Fruit fly (Drosophila melanogaster) whole organism, embryonic: ENCODE results near the gene Sb.

ENCODE experiments used
- Atf6 ChIP-seq: fragments of 200-800 bp; sonication (Bioruptor generic); IDR thresholded peaks from 2 replicates; pipeline ENCODE4 v1.3.6; 2022; ENCODE audit warnings: missing biosample characterization, missing genetic modification characterization
- CG12769 ChIP-seq: fragments of 200-800 bp; sonication (Bioruptor generic); optimal IDR thresholded peaks from 2 replicates; lab custom pipeline; 2019; ENCODE audit warnings: missing biosample characterization, mild to moderate bottlenecking, missing genetic modification characterization, moderate library complexity
- CG13287 ChIP-seq: fragments of 200-800 bp; sonication (Bioruptor generic); IDR thresholded peaks from 2 replicates; pipeline ENCODE4 v1.3.6; 2022; ENCODE audit warnings: missing biosample characterization, missing genetic modification characterization; ENCODE audit not compliant: partially characterized antibody
- CG13894 ChIP-seq: fragments of 200-800 bp; sonication (Bioruptor generic); optimal IDR thresholded peaks from 3 replicates; lab custom pipeline; 2018; ENCODE audit warnings: missing biosample characterization, mild to moderate bottlenecking, missing genetic modification characterization, moderate library complexity
- CG14050 ChIP-seq: fragments of 200-800 bp; sonication (Bioruptor generic); IDR thresholded peaks from 3 replicates; pipeline ENCODE4 v1.3.6; 2022; ENCODE audit warnings: missing biosample characterization, missing genetic modification characterization
- CG15269 ChIP-seq: fragments of 200-800 bp; sonication (Bioruptor generic); optimal IDR thresholded peaks from 2 replicates; lab custom pipeline; 2018; ENCODE audit warnings: missing biosample characterization, mild to moderate bottlenecking, missing genetic modification characterization, moderate library complexity
- CG1529 ChIP-seq: fragments of 200-800 bp; sonication (Bioruptor generic); optimal IDR thresholded peaks from 3 replicates; lab custom pipeline; 2018; ENCODE audit warnings: missing biosample characterization, missing genetic modification characterization
- CG15601 ChIP-seq: fragments of 200-800 bp; sonication (Bioruptor generic); optimal IDR thresholded peaks from 3 replicates; lab custom pipeline; 2019; ENCODE audit warnings: missing biosample characterization, mild to moderate bottlenecking, missing genetic modification characterization, moderate library complexity
- CG16815 ChIP-seq: fragments of 200-800 bp; sonication (Bioruptor generic); optimal IDR thresholded peaks from 3 replicates; lab custom pipeline; 2017; ENCODE audit warnings: missing biosample characterization, mild to moderate bottlenecking, missing genetic modification characterization
- CG34422 ChIP-seq: fragments of 200-800 bp; sonication (Bioruptor generic); IDR thresholded peaks from 3 replicates; pipeline ENCODE4 v1.3.6; 2022; ENCODE audit warnings: missing biosample characterization, missing genetic modification characterization
- CG4854 ChIP-seq: fragments of 200-800 bp; sonication (Bioruptor generic); optimal IDR thresholded peaks from 2 replicates; lab custom pipeline; 2016; ENCODE audit warnings: missing biosample characterization, missing genetic modification characterization, inconsistent platforms
- CG6175 ChIP-seq: fragments of 200-800 bp; sonication (Bioruptor generic); IDR thresholded peaks from 3 replicates; pipeline ENCODE4 v1.3.6; 2022; ENCODE audit warnings: missing biosample characterization, missing genetic modification characterization
- CG6272 ChIP-seq: fragments of 200-800 bp; sonication (Bioruptor generic); IDR thresholded peaks from 2 replicates; pipeline ENCODE4 v1.3.6; 2022; ENCODE audit warnings: missing biosample characterization, missing genetic modification characterization
- CG6689 ChIP-seq: fragments of 200-800 bp; sonication (Bioruptor generic); IDR thresholded peaks from 2 replicates; pipeline ENCODE4 v1.3.6; 2022; ENCODE audit warnings: missing biosample characterization, missing genetic modification characterization
- CG7556 ChIP-seq: fragments of 200-800 bp; sonication (Bioruptor generic); optimal IDR thresholded peaks from 2 replicates; lab custom pipeline; 2017; ENCODE audit warnings: missing biosample characterization, mild to moderate bottlenecking, missing genetic modification characterization
- CG8765 ChIP-seq: fragments of 200-800 bp; sonication (Bioruptor generic); IDR thresholded peaks from 2 replicates; pipeline ENCODE4 v1.3.6; 2022; ENCODE audit warnings: missing biosample characterization, missing genetic modification characterization
- Dip2 ChIP-seq: fragments of 200-800 bp; sonication (Bioruptor generic); IDR thresholded peaks from 2 replicates; pipeline ENCODE4 v1.3.6; 2022; ENCODE audit warnings: missing biosample characterization, missing genetic modification characterization
- Drgx ChIP-seq: fragments of 200-800 bp; sonication (Bioruptor generic); IDR thresholded peaks from 2 replicates; pipeline ENCODE4 v1.3.6; 2022; ENCODE audit warnings: missing biosample characterization, missing genetic modification characterization
- Fer2 ChIP-seq: fragments of 200-800 bp; sonication (Bioruptor generic); optimal IDR thresholded peaks from 2 replicates; lab custom pipeline; 2018; ENCODE audit warnings: missing biosample characterization, mild to moderate bottlenecking, missing genetic modification characterization, moderate library complexity
- H2.0 ChIP-seq: fragments of 200-800 bp; sonication (Bioruptor generic); IDR thresholded peaks from 2 replicates; pipeline ENCODE4 v1.3.6; 2022; ENCODE audit warnings: missing biosample characterization, missing genetic modification characterization
- Hmr ChIP-seq: fragments of 200-800 bp; sonication (Bioruptor generic); optimal IDR thresholded peaks from 3 replicates; lab custom pipeline; 2017; ENCODE audit warnings: mild to moderate bottlenecking, missing biosample characterization, missing genetic modification reagents, missing genetic modification characterization
- Hr51 ChIP-seq, 2 experiments: fragments of 200-800 bp; sonication (Bioruptor generic); optimal IDR thresholded peaks; 2 replicates in 1 of 2; 3 replicates in 1 of 2; lab custom pipeline; 2016 to 2018; ENCODE audit warnings: missing biosample characterization in 2 of 2, missing genetic modification characterization in 2 of 2, mild to moderate bottlenecking in 1 of 2, moderate library complexity in 1 of 2
- Jarid2 ChIP-seq: fragments of 200-800 bp; sonication (Bioruptor generic); optimal IDR thresholded peaks from 3 replicates; lab custom pipeline; 2017; ENCODE audit warnings: mild to moderate bottlenecking, missing biosample characterization, missing genetic modification reagents, missing genetic modification characterization
- Kr ChIP-seq: fragments of 200-800 bp; sonication (Bioruptor generic); optimal IDR thresholded peaks from 2 replicates; lab custom pipeline; 2017; ENCODE audit warnings: missing biosample characterization, mild to moderate bottlenecking, missing genetic modification characterization
- Lhr ChIP-seq: fragments of 200-800 bp; sonication (Bioruptor generic); optimal IDR thresholded peaks from 3 replicates; lab custom pipeline; 2017; ENCODE audit warnings: mild to moderate bottlenecking, missing biosample characterization, missing genetic modification reagents, missing genetic modification characterization
- Lpt ChIP-seq: fragments of >200 bp; optimal IDR thresholded peaks from 2 replicates; lab custom pipeline; 2018; ENCODE audit warnings: missing biosample characterization, missing genetic modification characterization
- MESR4 ChIP-seq: fragments of 200-800 bp; sonication (Bioruptor generic); optimal IDR thresholded peaks from 2 replicates; lab custom pipeline; 2018; ENCODE audit warnings: missing biosample characterization, mild to moderate bottlenecking, missing genetic modification characterization, moderate library complexity
- Mes4 ChIP-seq: fragments of 200-800 bp; sonication (Bioruptor generic); optimal IDR thresholded peaks from 2 replicates; lab custom pipeline; 2016; ENCODE audit warnings: missing biosample characterization, missing genetic modification characterization
- Nf-YC ChIP-seq: fragments of 200-800 bp; optimal IDR thresholded peaks from 3 replicates; lab custom pipeline; 2019; ENCODE audit warnings: missing biosample characterization, mild to moderate bottlenecking, missing genetic modification characterization, moderate library complexity
- Pdp1 ChIP-seq, 2 experiments: fragments of 200-800 bp; sonication (Bioruptor generic); optimal IDR thresholded peaks; 3 replicates each; lab custom pipeline; 2016; ENCODE audit warnings: missing biosample characterization in 2 of 2, missing genetic modification characterization in 2 of 2, mild to moderate bottlenecking in 1 of 2, moderate library complexity in 1 of 2
- Usf ChIP-seq: fragments of 200-800 bp; sonication (Bioruptor generic); optimal IDR thresholded peaks from 2 replicates; lab custom pipeline; 2017; ENCODE audit warnings: missing genotype, missing biosample characterization, missing genetic modification characterization
- aop ChIP-seq: fragments of 200-800 bp; sonication (Bioruptor generic); IDR thresholded peaks from 2 replicates; pipeline ENCODE4 v1.3.6; 2022; ENCODE audit warnings: missing biosample characterization, missing genetic modification characterization
- dm ChIP-seq: fragments of 200-800 bp; sonication (Bioruptor generic); optimal IDR thresholded peaks from 3 replicates; lab custom pipeline; 2016; ENCODE audit warnings: missing biosample characterization, missing genetic modification characterization
- dysf ChIP-seq: fragments of 200-800 bp; sonication (Bioruptor generic); IDR thresholded peaks from 3 replicates; pipeline ENCODE4 v1.3.6; 2022; ENCODE audit warnings: missing biosample characterization, missing genetic modification characterization
- en ChIP-seq: fragments of 200-800 bp; sonication (Bioruptor generic); optimal IDR thresholded peaks from 2 replicates; lab custom pipeline; 2016; ENCODE audit warnings: missing biosample characterization, missing genetic modification characterization
- fd64A ChIP-seq: fragments of 200-800 bp; sonication (Bioruptor generic); optimal IDR thresholded peaks from 3 replicates; lab custom pipeline; 2018; ENCODE audit warnings: missing biosample characterization, mild to moderate bottlenecking, missing genetic modification characterization
- gcm2 ChIP-seq: fragments of 200-800 bp; sonication (Bioruptor generic); optimal IDR thresholded peaks from 2 replicates; lab custom pipeline; 2016; ENCODE audit warnings: missing biosample characterization, missing genetic modification characterization
- hkb ChIP-seq, 2 experiments: fragments of 200-800 bp in 1 of 2; fragments of >200 bp in 1 of 2; sonication (Bioruptor generic) in 1 of 2; IDR thresholded peaks in 1 of 2; optimal IDR thresholded peaks in 1 of 2; 2 replicates each; pipeline versions ENCODE4 v1.3.6 to Lab custom; 2017 to 2022; ENCODE audit warnings: missing biosample characterization in 1 of 2, missing genetic modification characterization in 1 of 2
- hth ChIP-seq: fragments of >200 bp; optimal IDR thresholded peaks from 2 replicates; lab custom pipeline; 2017; ENCODE audit warnings: inconsistent platforms
- lab ChIP-seq: fragments of 200-800 bp; sonication (Bioruptor generic); optimal IDR thresholded peaks from 3 replicates; lab custom pipeline; 2017; ENCODE audit warnings: missing biosample characterization, missing genetic modification characterization, mild to moderate bottlenecking, moderate library complexity, missing genetic modification reagents
- oc ChIP-seq: fragments of 200-800 bp; sonication (Bioruptor generic); optimal IDR thresholded peaks from 2 replicates; lab custom pipeline; 2018; ENCODE audit warnings: missing biosample characterization, mild to moderate bottlenecking, missing genetic modification characterization, moderate library complexity
- pnt ChIP-seq: fragments of 200-800 bp; sonication (Bioruptor generic); optimal IDR thresholded peaks from 3 replicates; lab custom pipeline; 2016; ENCODE audit warnings: missing biosample characterization, missing genetic modification characterization
- rib ChIP-seq: fragments of 200-800 bp; sonication (Bioruptor generic); IDR thresholded peaks from 2 replicates; pipeline ENCODE4 v1.3.6; 2022; ENCODE audit warnings: missing biosample characterization, missing genetic modification characterization
- seq ChIP-seq: fragments of 200-800 bp; sonication (Bioruptor generic); IDR thresholded peaks from 2 replicates; pipeline ENCODE4 v1.3.6; 2022; ENCODE audit warnings: missing biosample characterization, missing genetic modification characterization
- ssp ChIP-seq: fragments of 200-800 bp; sonication (Bioruptor generic); IDR thresholded peaks from 2 replicates; pipeline ENCODE4 v1.3.6; 2022; ENCODE audit warnings: missing biosample characterization, missing genetic modification characterization
- unc-4 ChIP-seq: fragments of 200-800 bp; sonication (Bioruptor generic); IDR thresholded peaks from 2 replicates; pipeline ENCODE4 v1.3.6; 2022; ENCODE audit warnings: missing biosample characterization, missing genetic modification characterization; ENCODE audit not compliant: partially characterized antibody
- wdn ChIP-seq: fragments of 200-800 bp; sonication (Bioruptor generic); IDR thresholded peaks from 2 replicates; pipeline ENCODE4 v1.3.6; 2022; ENCODE audit warnings: missing biosample characterization, missing genetic modification characterization
- zf30C ChIP-seq: fragments of 200-800 bp; sonication (Bioruptor generic); optimal IDR thresholded peaks from 3 replicates; lab custom pipeline; 2018; ENCODE audit warnings: missing biosample characterization, mild to moderate bottlenecking, missing genetic modification characterization

The Sb gene

dm6 chr3R:16071689-16072580, 44.0 kb upstream of the Sb start (continued):
- TF ChIP-seq Lhr (GFP tag; lab: Kevin White, UChicago) (no peak), CG15601 (tag; lab: Kevin White, UChicago) (peak; percentile 41), Kr (GFP tag; lab: Kevin White, UChicago) (no peak), unc-4 (GFP tag; lab: Robert Waterston, UW) (no peak), seq (GFP tag; lab: Robert Waterston, UW) (peak; percentile 66; the same call in 1 of the 2 replicates), wdn (GFP tag; lab: Robert Waterston, UW) (no peak), lab (no peak), Pdp1 (GFP tag; optimal IDR thresholded peaks at IDR 0.05; lab: Kevin White, UChicago) (peak; percentile 22 to 29), fd64A (GFP tag; lab: Kevin White, UChicago) (no peak), ssp (GFP tag; lab: Robert Waterston, UW) (peak; percentile 40; the same call in 1 of the 2 replicates), CG15269 (tag; lab: Kevin White, UChicago) (no peak), CG1529 (GFP tag; lab: Kevin White, UChicago) (peak; percentile 48), Dip2 (GFP tag; lab: Robert Waterston, UW) (no peak), dm (GFP tag; lab: Kevin White, UChicago) (peak; percentile 24), CG8765 (GFP tag; lab: Robert Waterston, UW) (no peak; the same call in 1 of the 2 replicates), pnt (GFP tag; lab: Kevin White, UChicago) (no peak), Mes4 (peak; percentile 54), CG6175 (GFP tag; lab: Robert Waterston, UW) (no peak), Hmr (GFP tag; lab: Kevin White, UChicago) (peak; percentile 28), CG12769 (tag; lab: Kevin White, UChicago) (no peak), Atf6 (peak; percentile 47; the same call in 1 of the 2 replicates), CG14050 (GFP tag; lab: Robert Waterston, UW) (peak; percentile 73), Jarid2 (no peak), hkb (optimal IDR thresholded peaks at IDR 0.05; lab: Kevin White, UChicago) (no peak), hkb (GFP tag; IDR thresholded peaks at IDR 0.05; lab: Robert Waterston, UW) (peak; percentile 91), CG34422 (GFP tag; lab: Robert Waterston, UW) (peak; percentile 66; the same call in 1 of the 3 replicates), CG7556 (GFP tag; lab: Kevin White, UChicago) (peak; percentile 72), H2.0 (peak; percentile 75), Nf-YC (tag; lab: Kevin White, UChicago) (no peak), zf30C (no peak), MESR4 (GFP tag; lab: Kevin White, UChicago) (no peak), gcm2 (peak; percentile 14), CG6272 (GFP tag; lab: Robert Waterston, UW) (peak; percentile 58; the same call in 1 of the 2 replicates), Hr51 (GFP tag; optimal IDR thresholded peaks at IDR 0.05; lab: Kevin White, UChicago) (peak; percentile 31 to 71), aop (GFP tag; lab: Robert Waterston, UW) (no peak), CG6689 (peak; percentile 85), Fer2 (tag; lab: Kevin White, UChicago) (no peak), oc (tag; lab: Kevin White, UChicago) (peak; percentile 54), dysf (GFP tag; lab: Robert Waterston, UW) (peak; percentile 64), Usf (peak; percentile 2), CG4854 (GFP tag; lab: Kevin White, UChicago) (no peak), en (GFP tag; lab: Kevin White, UChicago) (no peak), CG13287 (GFP tag; lab: Robert Waterston, UW) (no peak), hth (no peak), rib (GFP tag; lab: Robert Waterston, UW) (no peak), CG16815 (GFP tag; lab: Kevin White, UChicago) (peak; percentile 57), Lpt (GFP tag; lab: Kevin White, UChicago) (no peak), CG13894 (no peak), Drgx (GFP tag; lab: Robert Waterston, UW) (peak; percentile 90)
